Worm (Caenorhabditis elegans) whole organism, early embryonic: ENCODE results near the gene mbl-1.

Experiments used
- B0310.2 ChIP-seq: sonication (generic microtip); optimal IDR thresholded peaks from 2 replicates; lab custom pipeline; 2016; ENCODE audit warnings: mild to moderate bottlenecking, missing genetic modification characterization, missing compliant biosample characterization
- F13C5.2 ChIP-seq: sonication (generic microtip); optimal IDR thresholded peaks from 2 replicates; lab custom pipeline; 2017; ENCODE audit warnings: mild to moderate bottlenecking, missing genetic modification characterization, inconsistent platforms, missing compliant biosample characterization
- aly-1 ChIP-seq: sonication (generic microtip); optimal IDR thresholded peaks from 2 replicates; lab custom pipeline; 2016; ENCODE audit warnings: missing genetic modification characterization, missing compliant biosample characterization
- ama-1 ChIP-seq: fragments of 150-350 bp; optimal IDR thresholded peaks from 2 replicates; lab custom pipeline; 2014
- ceh-13 ChIP-seq: fragments of 200-800 bp; sonication (Bioruptor generic); optimal IDR thresholded peaks from 2 replicates; lab custom pipeline; 2018; ENCODE audit warnings: mild to moderate bottlenecking, missing genetic modification characterization, missing compliant biosample characterization
- ceh-36 ChIP-seq: sonication (generic microtip); optimal IDR thresholded peaks from 2 replicates; lab custom pipeline; 2016; ENCODE audit warnings: missing genetic modification characterization, inconsistent platforms, missing compliant biosample characterization
- ets-7 ChIP-seq: sonication (generic microtip); optimal IDR thresholded peaks from 2 replicates; lab custom pipeline; 2016; ENCODE audit warnings: missing genotype, missing genetic modification characterization, missing compliant biosample characterization
- flt-1 ChIP-seq: fragments of 200-800 bp; sonication (Bioruptor generic); IDR thresholded peaks from 2 replicates; pipeline ENCODE4 v1.3.6; 2022; ENCODE audit warnings: missing genetic modification characterization, missing compliant biosample characterization
- hmbx-1 ChIP-seq: sonication (generic microtip); optimal IDR thresholded peaks from 2 replicates; lab custom pipeline; 2016; ENCODE audit warnings: mild to moderate bottlenecking, missing genetic modification characterization, missing compliant biosample characterization
- hmg-4 ChIP-seq: fragments of 200-800 bp; sonication (Bioruptor generic); optimal IDR thresholded peaks from 2 replicates; lab custom pipeline; 2018; ENCODE audit warnings: mild to moderate bottlenecking, missing genetic modification characterization, missing compliant biosample characterization
- hnd-1 ChIP-seq: sonication (generic microtip); optimal IDR thresholded peaks from 2 replicates; lab custom pipeline; 2016; ENCODE audit warnings: missing genetic modification characterization, missing compliant biosample characterization
- pes-1 ChIP-seq: fragments of 200-800 bp; sonication (Bioruptor generic); IDR thresholded peaks from 2 replicates; pipeline ENCODE4 v1.3.6; 2022; ENCODE audit warnings: missing genetic modification reagents, missing genetic modification characterization, missing compliant biosample characterization
- scrt-1 ChIP-seq: fragments of 200-800 bp; sonication (Bioruptor generic); IDR thresholded peaks from 2 replicates; pipeline ENCODE4 v1.3.6; 2022; ENCODE audit warnings: missing genetic modification characterization, missing compliant biosample characterization
- sea-1 ChIP-seq: fragments of 200-800 bp; sonication (Bioruptor generic); conservative IDR thresholded peaks from 2 replicates; pipeline ENCODE4 v1.3.6; 2022; ENCODE audit warnings: missing genetic modification characterization, missing compliant biosample characterization
- tbx-11 ChIP-seq: fragments of 200-800 bp; sonication (Bioruptor generic); IDR thresholded peaks from 2 replicates; pipeline ENCODE4 v1.3.6; 2022; ENCODE audit warnings: missing genetic modification characterization, missing compliant biosample characterization
- tbx-37 ChIP-seq: fragments of 200-800 bp; sonication (Bioruptor generic); conservative IDR thresholded peaks from 2 replicates; pipeline ENCODE4 v1.3.6; 2022; ENCODE audit warnings: missing genetic modification reagents, missing genetic modification characterization, missing compliant biosample characterization
- tra-4 ChIP-seq: sonication (generic microtip); optimal IDR thresholded peaks from 2 replicates; lab custom pipeline; 2017; ENCODE audit warnings: missing genetic modification characterization, missing compliant biosample characterization

mbl-1 gene

DNA sequence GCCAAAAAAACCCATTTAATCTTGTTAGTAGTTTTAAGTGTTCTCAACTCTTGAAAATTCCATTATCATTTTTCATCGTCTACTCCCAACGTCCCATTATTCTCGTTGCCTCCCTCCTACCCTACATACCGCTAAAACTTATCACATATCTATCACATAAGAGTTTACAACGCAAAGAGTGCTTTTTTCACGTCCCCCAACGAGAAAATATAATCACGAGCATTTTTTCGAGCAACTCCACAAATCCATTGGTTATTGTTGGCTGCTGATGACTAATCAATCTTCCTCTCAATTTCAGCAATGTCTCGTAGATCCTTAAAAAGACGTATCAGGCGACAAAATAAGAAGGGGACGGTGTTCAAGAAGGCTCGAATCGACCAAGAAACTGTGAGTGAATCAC, at the start of gene mbl-1:
Gene mbl-1, plus strand, starts transcription at position 301 of the 400 bp plus-strand sequence.
- TF ChIP-seq flt-1 (GFP tag; lab: Robert Waterston, UW) (no peak), hnd-1 (tag; lab: Kevin White, UChicago) (no peak), B0310.2 (no peak), ama-1 (no peak), hmbx-1 (tag; lab: Kevin White, UChicago) (no peak), ets-7 (tag; lab: Kevin White, UChicago) (no peak), aly-1 (no peak), pes-1 (GFP tag; lab: Robert Waterston, UW) (no peak)

DNA sequence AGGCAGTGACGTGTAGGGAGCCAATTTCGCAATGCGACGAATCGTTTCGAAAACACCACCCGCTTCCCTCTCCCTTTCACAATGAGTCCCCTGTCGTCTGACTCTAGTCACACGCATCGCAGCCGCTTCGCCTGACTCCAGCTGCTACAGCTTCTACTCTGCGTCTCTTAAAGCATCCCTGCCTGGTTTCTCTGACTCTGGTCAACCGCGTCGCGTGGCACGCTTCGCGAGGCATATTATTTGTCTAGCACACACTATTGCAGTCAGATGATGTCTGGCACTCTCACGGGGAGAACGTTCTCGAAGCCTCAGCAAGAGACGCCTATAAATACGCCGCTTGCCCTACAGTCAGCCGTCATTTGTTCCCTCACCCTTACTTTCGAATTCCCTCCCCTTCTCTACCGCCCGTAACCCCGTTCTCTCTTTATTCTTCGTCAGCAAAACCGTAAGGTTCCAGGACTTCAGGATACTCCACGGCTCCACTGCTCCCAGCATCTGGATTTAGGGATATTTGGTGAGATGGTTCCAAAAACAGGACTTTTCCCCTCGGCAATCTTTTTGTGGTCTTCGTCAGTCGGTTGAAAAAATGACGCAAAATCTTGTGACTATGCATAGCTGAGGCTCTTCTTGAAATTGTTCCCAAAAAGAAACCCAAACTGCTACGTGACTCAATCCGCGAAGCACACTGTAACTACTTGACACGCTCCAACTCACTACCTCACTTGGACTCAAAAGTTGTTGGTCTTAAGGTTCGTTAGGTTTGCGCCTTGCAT, 48.7 kb upstream of the mbl-1 start:
- TF ChIP-seq pes-1 (GFP tag; lab: Robert Waterston, UW) (peak; percentile 71), tra-4 (peak; percentile 83), scrt-1 (GFP tag; lab: Robert Waterston, UW) (0 out of 2 replicates have a peak, but pooled peaks have one; percentile 64), F13C5.2 (tag; lab: Kevin White, UChicago) (peak; percentile 78), aly-1 (peak; percentile 70), tbx-11 (GFP tag; lab: Robert Waterston, UW) (peak; percentile 59; the same call in 1 of the 2 replicates), ets-7 (tag; lab: Kevin White, UChicago) (no peak), flt-1 (GFP tag; lab: Robert Waterston, UW) (peak; percentile 55), hnd-1 (tag; lab: Kevin White, UChicago) (peak; percentile 58), sea-1 (GFP tag; lab: Robert Waterston, UW) (peak; percentile 74), ceh-13 (GFP tag; lab: Kevin White, UChicago) (no peak), ama-1 (peak; percentile 99), hmg-4 (peak; percentile 95), hmbx-1 (tag; lab: Kevin White, UChicago) (peak; percentile 69), ceh-36 (peak; percentile 78), tbx-37 (GFP tag; lab: Robert Waterston, UW) (peak; percentile 50), B0310.2 (peak; percentile 80)

DNA sequence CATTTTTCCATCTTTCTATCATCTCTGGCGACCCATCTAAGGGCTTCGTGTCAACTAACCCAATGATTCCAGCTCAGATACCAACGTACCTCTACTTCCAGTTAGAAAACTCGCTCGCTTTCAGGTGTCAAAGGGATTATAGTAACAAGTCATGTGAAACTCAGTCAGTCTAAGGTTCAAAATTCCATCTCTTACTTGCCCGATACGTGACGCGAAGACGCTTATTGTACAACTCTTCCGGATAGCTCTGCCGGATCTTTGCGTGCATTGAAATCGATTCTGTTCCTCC, 48.1 kb upstream of the mbl-1 start:
- no peak for TF ChIP-seq hnd-1 (tag; lab: Kevin White, UChicago)
- TF ChIP-seq hmbx-1 (tag; lab: Kevin White, UChicago): no peak
- TF ChIP-seq pes-1 (GFP tag; lab: Robert Waterston, UW): no peak
- TF ChIP-seq flt-1 (GFP tag; lab: Robert Waterston, UW): no peak
- no peak for TF ChIP-seq sea-1 (GFP tag; lab: Robert Waterston, UW)
- TF ChIP-seq B0310.2: no peak

DNA sequence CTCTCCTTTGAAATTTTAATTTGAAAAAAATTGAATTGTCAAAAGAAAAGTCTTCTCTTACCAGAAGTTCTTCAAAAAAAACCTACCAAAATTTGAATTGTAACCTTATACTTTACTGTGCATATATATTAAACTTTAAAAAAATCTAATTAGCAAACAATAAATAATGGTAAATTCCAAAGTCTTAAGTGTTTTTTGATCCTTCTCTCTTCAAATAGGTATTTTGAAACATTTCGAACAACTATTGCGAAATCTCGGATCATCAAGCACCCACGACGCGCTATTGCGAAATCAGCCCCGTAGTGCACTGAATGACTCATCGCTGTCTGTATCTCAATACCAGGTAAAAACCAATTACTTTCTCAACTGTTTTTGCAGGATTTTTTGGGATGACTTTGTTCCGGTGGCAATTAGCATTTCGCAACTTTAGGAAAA, 47.7 kb upstream of the mbl-1 start:
- 0 out of 2 replicates have a peak, but pooled peaks have one; percentile 16 for TF ChIP-seq flt-1 (GFP tag; lab: Robert Waterston, UW)
- TF ChIP-seq hnd-1 (tag; lab: Kevin White, UChicago): peak; percentile 21
- no peak for TF ChIP-seq hmbx-1 (tag; lab: Kevin White, UChicago)

DNA sequence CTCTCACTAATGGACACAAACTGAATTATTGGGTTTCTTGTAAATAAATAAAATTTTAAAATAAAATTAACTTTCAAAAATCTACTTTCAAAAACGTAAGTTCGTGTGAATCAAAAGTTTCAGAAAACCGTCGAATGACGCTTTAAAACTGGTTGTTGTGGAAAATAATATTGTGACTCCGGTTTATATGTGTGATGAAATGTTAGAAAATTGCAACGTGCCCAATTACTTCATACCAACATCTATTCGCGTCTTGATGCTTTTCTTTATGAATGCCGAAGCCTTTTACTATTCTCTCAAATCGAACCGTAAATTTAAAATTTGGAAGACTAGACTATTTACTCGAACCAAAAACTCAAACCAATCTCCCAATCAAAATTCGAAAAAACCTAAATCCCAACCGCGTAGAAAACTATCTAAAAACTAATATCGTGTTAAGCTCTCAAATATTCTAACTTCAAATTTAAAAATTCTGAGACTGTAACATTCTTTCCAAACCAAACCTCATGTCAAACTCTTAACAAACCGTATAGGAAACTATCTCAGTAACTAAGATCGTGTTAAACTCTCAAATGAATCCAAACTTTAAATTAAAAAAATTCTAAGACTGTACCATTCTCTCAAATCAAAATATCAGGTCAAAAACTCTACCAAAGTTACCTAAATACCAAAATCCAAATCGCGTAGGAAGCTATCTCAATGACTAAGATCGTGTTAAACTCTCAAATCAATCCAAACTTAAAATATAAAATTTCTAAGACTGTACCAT, 47.0 kb upstream of the mbl-1 start:
- TF ChIP-seq ama-1: peak; percentile 92
- TF ChIP-seq ceh-36: no peak
- no peak for TF ChIP-seq ets-7 (tag; lab: Kevin White, UChicago)
- TF ChIP-seq hnd-1 (tag; lab: Kevin White, UChicago): no peak
- TF ChIP-seq tra-4: no peak
- TF ChIP-seq flt-1 (GFP tag; lab: Robert Waterston, UW): no peak; the same call in 1 of the 2 replicates
- TF ChIP-seq pes-1 (GFP tag; lab: Robert Waterston, UW): no peak
- no peak for TF ChIP-seq hmg-4
- TF ChIP-seq tbx-11 (GFP tag; lab: Robert Waterston, UW): peak; percentile 25; the same call in 1 of the 2 replicates
- no peak for TF ChIP-seq B0310.2
- TF ChIP-seq tbx-37 (GFP tag; lab: Robert Waterston, UW): no peak
- peak; percentile 61 for TF ChIP-seq sea-1 (GFP tag; lab: Robert Waterston, UW)
- no peak for TF ChIP-seq hmbx-1 (tag; lab: Kevin White, UChicago)
- no peak for TF ChIP-seq aly-1
- no peak for TF ChIP-seq F13C5.2 (tag; lab: Kevin White, UChicago)
- 0 out of 2 replicates have a peak, but pooled peaks have one; percentile 48 for TF ChIP-seq scrt-1 (GFP tag; lab: Robert Waterston, UW)

DNA sequence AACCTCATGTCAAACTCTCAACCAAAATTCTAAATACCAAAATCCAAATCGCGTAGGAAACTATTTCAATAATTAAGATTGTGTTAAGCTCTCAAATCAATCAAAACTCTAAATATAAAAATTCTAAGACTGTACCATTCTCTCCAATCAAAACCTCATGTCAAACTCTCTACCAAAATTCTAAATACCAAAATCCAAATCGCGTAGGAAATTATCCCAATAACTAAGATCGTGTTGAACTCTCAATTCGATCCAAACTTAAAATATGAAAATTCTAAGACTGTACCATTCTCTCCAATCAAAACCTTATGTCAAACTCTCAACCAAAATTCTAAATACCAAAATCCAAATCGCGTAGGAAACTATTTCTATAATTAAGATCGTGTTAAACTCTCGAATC, 46.1 kb upstream of the mbl-1 start:
- TF ChIP-seq scrt-1 (GFP tag; lab: Robert Waterston, UW) (0 out of 2 replicates have a peak, but pooled peaks have one; percentile 52), tbx-37 (GFP tag; lab: Robert Waterston, UW) (peak; percentile 55), sea-1 (GFP tag; lab: Robert Waterston, UW) (peak; percentile 62)

DNA sequence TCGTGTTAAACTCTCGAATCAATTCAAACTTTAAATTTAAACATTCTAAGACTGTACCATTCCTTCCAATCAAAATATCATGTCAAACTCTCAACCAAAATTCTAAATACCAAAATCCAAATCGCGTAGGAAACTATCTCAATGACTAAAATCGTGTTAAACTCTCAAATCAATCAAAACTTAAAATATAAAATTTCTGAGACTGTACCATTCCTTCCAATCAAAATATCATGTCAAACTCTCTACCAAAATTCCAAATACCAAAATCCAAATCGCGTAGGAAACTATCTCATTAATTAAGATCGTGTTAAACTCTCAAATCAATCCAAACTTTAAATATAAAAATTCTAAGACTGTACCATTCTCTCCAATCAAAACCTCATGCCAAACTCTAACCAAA, 43.9 kb upstream of the mbl-1 start:
- TF ChIP-seq pes-1 (GFP tag; lab: Robert Waterston, UW) (peak; percentile 60), tbx-37 (GFP tag; lab: Robert Waterston, UW) (0 out of 2 replicates have a peak, but pooled peaks have one; percentile 6)

DNA sequence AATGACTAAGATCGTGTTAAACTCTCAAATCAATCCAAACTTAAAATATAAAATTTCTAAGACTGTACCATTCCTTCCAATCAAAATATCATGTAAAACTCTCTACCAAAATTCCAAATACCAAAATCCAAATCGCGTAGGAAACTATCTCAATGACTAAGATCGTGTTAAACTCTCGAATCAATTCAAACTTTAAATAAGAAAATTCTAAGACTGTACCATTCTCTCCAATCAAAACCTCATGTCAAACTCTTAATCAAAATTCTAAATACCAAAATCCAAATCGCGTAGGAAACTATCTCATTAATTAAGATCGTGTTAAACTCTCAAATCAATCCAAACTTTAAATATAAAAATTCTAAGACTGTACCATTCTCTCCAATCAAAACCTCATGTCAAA, 40.5 kb upstream of the mbl-1 start:
- peak; percentile 55; the same call in 1 of the 2 replicates for TF ChIP-seq pes-1 (GFP tag; lab: Robert Waterston, UW)
- 0 out of 2 replicates have a peak, but pooled peaks have one; percentile 7 for TF ChIP-seq tbx-37 (GFP tag; lab: Robert Waterston, UW)
- TF ChIP-seq flt-1 (GFP tag; lab: Robert Waterston, UW): peak; percentile 21; the same call in 1 of the 2 replicates
